Worm (Caenorhabditis elegans): ENCODE measurements around the gene ptpn-22.

ptpn-22 gene

DNA sequence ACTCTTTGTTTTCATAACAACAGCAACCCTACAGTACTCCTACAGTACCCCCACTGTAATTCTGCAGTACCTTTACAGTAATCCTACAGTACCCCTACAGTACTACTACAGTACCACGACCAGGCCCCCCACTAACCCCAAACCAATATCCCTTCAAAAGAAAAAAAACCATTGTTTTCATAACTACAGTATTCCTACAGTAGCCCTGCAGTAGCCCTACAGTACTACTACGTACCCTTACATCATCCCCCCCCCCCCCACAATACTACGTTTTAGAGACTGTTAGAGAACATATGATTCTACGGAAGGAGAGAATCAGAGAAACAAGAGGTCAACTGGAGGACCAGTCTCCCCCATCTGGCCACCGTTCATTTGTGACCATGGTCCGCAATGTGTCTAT is 13.4 kb upstream of the ptpn-22 start, which contains the start of gene Y41D4A.3:
Y41D4A.3 (plus strand) TSS at position 301 of the 400 bp plus-strand sequence.
- TF ChIP-seq fos-1 (tag; optimal IDR thresholded peaks at IDR 0.05) = no peak
- TF ChIP-seq unc-130 (GFP tag; optimal IDR thresholded peaks at IDR 0.05) = no peak
- no peak for TF ChIP-seq snpc-4 (tag; optimal IDR thresholded peaks at IDR 0.05)
- TF ChIP-seq aha-1 (tag) = peak; percentile 11

DNA sequence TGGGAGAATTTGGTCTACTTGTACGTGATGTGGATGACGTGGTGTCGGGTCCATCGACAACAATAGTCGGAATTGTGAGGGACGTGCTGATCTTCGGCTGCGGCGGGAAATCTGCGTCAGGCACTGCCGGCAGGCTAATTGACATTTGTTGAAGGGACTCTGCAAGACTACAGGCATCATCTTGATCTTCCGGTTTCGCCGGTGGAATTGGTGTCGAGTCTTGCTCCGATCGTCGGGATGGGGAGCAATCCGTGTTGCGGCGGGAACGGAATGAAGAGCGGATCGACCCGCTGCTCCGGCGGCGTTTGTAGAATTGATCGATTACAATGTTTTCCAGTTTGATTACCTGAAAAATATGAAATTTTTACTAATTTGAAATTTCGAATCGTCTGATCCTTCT is 12.4 kb upstream of the ptpn-22 start:
- TF ChIP-seq R02D3.7 (tag; optimal IDR thresholded peaks at IDR 0.05) (no peak), set-16 (GFP tag; IDR thresholded peaks at IDR 0.05) (peak; percentile 66)

DNA sequence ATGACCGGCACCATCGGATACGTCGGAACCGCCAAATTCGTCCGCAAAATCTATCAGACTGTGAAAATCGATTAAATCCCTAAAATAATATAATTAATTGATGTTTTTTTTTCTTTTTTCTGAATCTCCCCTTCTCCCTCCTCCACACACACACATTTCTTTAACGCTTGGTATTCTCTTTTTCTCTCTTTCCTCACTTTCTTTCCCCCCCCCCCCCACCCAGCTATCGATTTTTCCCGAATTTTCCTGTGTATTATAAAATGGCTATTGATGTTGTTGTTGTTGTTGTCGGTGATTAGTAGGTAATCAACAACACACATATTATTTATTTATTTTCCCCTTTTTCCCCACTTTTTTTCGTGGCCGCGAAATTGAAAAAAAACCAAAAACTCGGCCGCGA is 11.2 kb upstream of the ptpn-22 start:
- TF ChIP-seq dmd-6 (GFP tag; IDR thresholded peaks at IDR 0.05) (0 out of 2 replicates have a peak, but pooled peaks have one; percentile 7), daf-16 (GFP tag; optimal IDR thresholded peaks at IDR 0.05) (peak in 1 of 2 experiments; percentile 40), daf-16 (tag; optimal IDR thresholded peaks at IDR 0.05) (no peak), hlh-11 (tag; optimal IDR thresholded peaks at IDR 0.05) (peak; percentile 19), aly-2 (tag; optimal IDR thresholded peaks at IDR 0.05) (no peak)

DNA sequence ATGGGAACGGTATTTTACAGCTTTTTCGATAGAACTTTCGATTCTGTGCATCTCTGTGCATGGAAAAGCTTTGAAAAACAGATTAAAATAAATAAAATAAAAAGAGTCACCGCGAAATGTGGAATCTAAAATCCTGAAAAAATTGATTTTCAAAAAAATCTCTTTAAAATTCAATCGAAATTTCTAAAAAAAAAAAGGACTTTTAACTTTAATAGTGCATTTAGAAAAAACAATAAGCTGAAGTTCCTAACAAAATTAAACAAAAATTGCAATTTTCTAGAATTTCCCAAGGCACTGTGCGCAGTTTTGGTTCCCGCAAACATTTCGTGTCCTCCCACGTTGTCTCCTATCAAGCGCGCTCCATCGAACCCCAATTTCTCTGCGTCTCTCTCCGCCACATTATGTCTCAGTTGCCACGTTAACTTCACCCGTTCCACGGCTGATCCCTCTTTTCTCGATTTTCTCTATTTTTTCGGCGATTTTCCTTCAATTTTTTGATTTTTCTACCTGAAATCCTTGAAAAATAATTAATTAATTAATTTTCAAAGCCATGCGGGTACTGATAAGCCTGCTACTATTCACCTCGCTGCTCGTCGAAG is 5.5 kb upstream of the ptpn-22 start, which contains the start of the genes Y41D4A.6 and Y41D4A.4:
Y41D4A.6 (minus strand) TSS at position 51 of the 599 bp plus-strand sequence.
Y41D4A.4 (plus strand) TSS at position 549 of the 599 bp plus-strand sequence.
- TF ChIP-seq daf-12 (tag; optimal IDR thresholded peaks at IDR 0.05) (no peak), gei-8 (GFP tag; optimal IDR thresholded peaks at IDR 0.05) (no peak), nhr-48 (tag; optimal IDR thresholded peaks at IDR 0.05) (peak; percentile 31), pha-4 (GFP tag; IDR thresholded peaks at IDR 0.05) (0 out of 2 replicates have a peak, but pooled peaks have one; percentile 54), pha-4 (tag; optimal IDR thresholded peaks at IDR 0.05) (peak; percentile 54), lin-38 (GFP tag; IDR thresholded peaks at IDR 0.05) (peak; percentile 98), egl-27 (tag; optimal IDR thresholded peaks at IDR 0.05) (no peak), lin-13 (GFP tag; optimal IDR thresholded peaks at IDR 0.05) (peak; percentile 78), lin-39 (tag; optimal IDR thresholded peaks at IDR 0.05) (no peak), nhr-11 (tag; optimal IDR thresholded peaks at IDR 0.05) (peak; percentile 27), nhr-237 (tag; optimal IDR thresholded peaks at IDR 0.05) (no peak), ceh-28 (tag; optimal IDR thresholded peaks at IDR 0.05) (no peak), madf-5 (GFP tag; IDR thresholded peaks at IDR 0.05) (0 out of 4 replicates have a peak, but pooled peaks have one; percentile 8 to 47), ZK337.2 (GFP tag; IDR thresholded peaks at IDR 0.05) (peak; percentile 86), unc-130 (GFP tag; optimal IDR thresholded peaks at IDR 0.05) (peak; percentile 96), daf-19 (GFP tag; conservative IDR thresholded peaks at IDR 0.05) (no peak), T20F7.1 (GFP tag; optimal IDR thresholded peaks at IDR 0.05) (peak; percentile 73), fos-1 (tag; optimal IDR thresholded peaks at IDR 0.05) (no peak), zag-1 (tag; optimal IDR thresholded peaks at IDR 0.05) (no peak), Y75B8A.6 (GFP tag; IDR thresholded peaks at IDR 0.05) (no peak), fkh-10 (GFP tag; optimal IDR thresholded peaks at IDR 0.05) (no peak), tag-97 (GFP tag; IDR thresholded peaks at IDR 0.05) (no peak), duxl-1 (tag; optimal IDR thresholded peaks at IDR 0.05; ENCODE audit: poor library complexity) (no peak), Y48G9A.11 (GFP tag; IDR thresholded peaks at IDR 0.05) (peak; percentile 71), aha-1 (tag) (peak; percentile 95), spr-1 (tag; optimal IDR thresholded peaks at IDR 0.05) (peak; percentile 43), dmd-9 (GFP tag; IDR thresholded peaks at IDR 0.05) (peak; percentile 30; the same call in 1 of the 2 replicates), skn-1 (tag; optimal IDR thresholded peaks at IDR 0.05) (no peak), mdl-1 (tag; optimal IDR thresholded peaks at IDR 0.05) (peak; percentile 40 to 78), arid-1 (GFP tag; conservative IDR thresholded peaks at IDR 0.05) (peak; percentile 61), pqm-1 (tag; optimal IDR thresholded peaks at IDR 0.05) (no peak), vab-7 (GFP tag; IDR thresholded peaks at IDR 0.05) (peak; percentile 87), mep-1 (tag; optimal IDR thresholded peaks at IDR 0.05) (peak; percentile 89), D1046.2 (GFP tag; IDR thresholded peaks at IDR 0.05) (no peak), F49E8.2 (tag; optimal IDR thresholded peaks at IDR 0.05; ENCODE audit: borderline replicate concordance) (peak; percentile 31), saeg-2 (GFP tag; IDR thresholded peaks at IDR 0.05) (no peak), nhr-6 (tag; optimal IDR thresholded peaks at IDR 0.05) (peak; percentile 73), madf-9 (GFP tag; conservative IDR thresholded peaks at IDR 0.05) (peak; percentile 81)
